Worm (Caenorhabditis elegans) whole organism, L3 larva: ENCODE results near the gene sra-34.

Source experiments
- lin-39 ChIP-seq: fragments of 150-350 bp; optimal IDR thresholded peaks from 2 replicates; lab custom pipeline; 2018; ENCODE audit warnings: missing biosample characterization, missing genetic modification reagents, missing genetic modification characterization
- nhr-237 ChIP-seq: fragments of 150-350 bp; optimal IDR thresholded peaks from 2 replicates; lab custom pipeline; 2014; ENCODE audit warnings: missing biosample characterization, missing genetic modification characterization
- nhr-76 ChIP-seq: fragments of 150-350 bp; sonication (generic microtip); optimal IDR thresholded peaks from 5 replicates; lab custom pipeline; 2014; ENCODE audit warnings: missing biosample characterization, missing genetic modification characterization
- snpc-4 ChIP-seq: fragments of 150-350 bp; optimal IDR thresholded peaks from 2 replicates; lab custom pipeline; 2014; ENCODE audit warnings: missing biosample characterization, missing genetic modification characterization
- tbx-2 ChIP-seq: sonication (generic microtip); optimal IDR thresholded peaks from 2 replicates; lab custom pipeline; 2016; ENCODE audit warnings: mild to moderate bottlenecking, missing genetic modification characterization, missing compliant biosample characterization

- TF ChIP-seq lin-39 (tag; lab: Kevin White, UChicago), result no peak
- TF ChIP-seq snpc-4 (tag; lab: Kevin White, UChicago), result no peak
- TF ChIP-seq tbx-2 (tag; lab: Kevin White, UChicago), result no peak
- no peak for TF ChIP-seq nhr-237 (tag; lab: Kevin White, UChicago)
- no peak for TF ChIP-seq nhr-76 (tag; lab: Kevin White, UChicago)
Measured at ce11 chrII:4585327-4585726, 41.9 kb upstream of the sra-34 start.
